Worm (Caenorhabditis elegans) whole organism, L4 larva: ENCODE results near the gene eff-1.

Experiments
- F44E2.7 ChIP-seq: fragments of 200-800 bp; sonication (Bioruptor generic); IDR thresholded peaks from 2 replicates; pipeline ENCODE4 v2.1.2; 2022; ENCODE audit warnings: missing genetic modification characterization, missing compliant biosample characterization
- aly-2 ChIP-seq: sonication (generic microtip); optimal IDR thresholded peaks from 2 replicates; lab custom pipeline; 2018; ENCODE audit warnings: missing biosample characterization, missing genetic modification characterization
- ceh-20 ChIP-seq: fragments of 200-800 bp; sonication (Bioruptor generic); IDR thresholded peaks from 2 replicates; pipeline ENCODE4 v1.3.6; 2022; ENCODE audit warnings: missing genetic modification reagents, missing genetic modification characterization, missing compliant biosample characterization
- ceh-28 ChIP-seq: fragments of 150-350 bp; optimal IDR thresholded peaks from 2 replicates; lab custom pipeline; 2014; ENCODE audit warnings: missing biosample characterization, missing genetic modification reagents, missing genetic modification characterization
- ctbp-1 ChIP-seq: fragments of 200-800 bp; sonication (Bioruptor generic); IDR thresholded peaks from 2 replicates; pipeline ENCODE4 v1.3.6; 2022; ENCODE audit warnings: missing genetic modification reagents, missing genetic modification characterization, missing compliant biosample characterization
- daf-12 ChIP-seq: fragments of 150-350 bp; optimal IDR thresholded peaks from 2 replicates; lab custom pipeline; 2014; ENCODE audit warnings: missing biosample characterization, missing genetic modification reagents, missing genetic modification characterization
- fos-1 ChIP-seq: fragments of 150-350 bp; optimal IDR thresholded peaks from 2 replicates; lab custom pipeline; 2014; ENCODE audit warnings: missing biosample characterization, missing genetic modification characterization
- lin-39 ChIP-seq: fragments of 150-350 bp; optimal IDR thresholded peaks from 2 replicates; lab custom pipeline; 2014; ENCODE audit warnings: missing biosample characterization, missing genetic modification reagents, missing genetic modification characterization
- pha-4 ChIP-seq, 2 experiments: fragments of 150-350 bp in 1 of 2; fragments of 200-800 bp in 1 of 2; sonication (Bioruptor generic) in 1 of 2; IDR thresholded peaks in 1 of 2; optimal IDR thresholded peaks in 1 of 2; 2 replicates each; pipeline versions ENCODE4 v1.3.6 to Lab custom; 2014 to 2022; ENCODE audit warnings: missing genetic modification characterization in 2 of 2, missing genetic modification reagents in 2 of 2, missing biosample characterization in 1 of 2, missing compliant biosample characterization in 1 of 2
- skn-1 ChIP-seq: fragments of 150-350 bp; optimal IDR thresholded peaks from 2 replicates; lab custom pipeline; 2014; ENCODE audit warnings: missing biosample characterization, missing genetic modification characterization

DNA sequence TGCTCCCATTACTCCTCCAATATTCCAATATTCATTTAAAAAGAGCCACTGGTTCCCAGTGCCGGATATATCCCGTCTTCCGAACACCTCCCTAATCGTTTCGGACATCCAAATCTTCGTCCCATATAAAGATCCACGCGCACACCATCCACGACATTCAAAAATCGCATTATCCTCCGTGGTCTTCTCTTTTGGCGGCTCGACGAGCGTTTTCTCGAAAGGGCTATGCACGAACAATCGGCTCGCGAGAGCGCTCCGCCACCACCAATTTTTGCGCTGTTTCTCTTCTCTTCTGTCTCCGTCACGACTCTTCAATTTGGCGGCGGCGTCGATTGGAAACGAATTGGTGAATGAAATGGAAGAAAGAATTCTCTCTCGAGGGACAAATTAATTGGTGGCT is 6.8 kb downstream of the eff-1 start:
- TF ChIP-seq skn-1: no peak
- TF ChIP-seq fos-1 (tag; lab: Kevin White, UChicago): no peak
- TF ChIP-seq ceh-20 (GFP tag; lab: Robert Waterston, UW): no peak
- no peak for TF ChIP-seq daf-12
- no peak for TF ChIP-seq pha-4 (GFP tag; IDR thresholded peaks at IDR 0.05; lab: Robert Waterston, UW)
- TF ChIP-seq pha-4 (tag; optimal IDR thresholded peaks at IDR 0.05; lab: Kevin White, UChicago): no peak
- peak; percentile 53; the same call in 1 of the 2 replicates for TF ChIP-seq ctbp-1
- no peak for TF ChIP-seq ceh-28
- TF ChIP-seq F44E2.7: no peak
- TF ChIP-seq lin-39 (tag; lab: Kevin White, UChicago): no peak
- no peak for TF ChIP-seq aly-2 (tag; lab: Kevin White, UChicago)
